Worm (Caenorhabditis elegans) whole organism, young adult: ENCODE data around the gene F59C12.3.
A peak's percentile ranks its signal among the peaks of the same experiment; 100 is the strongest.

Source experiments
- C17E4.6 ChIP-seq: fragments of 200-800 bp; sonication (Bioruptor generic); IDR thresholded peaks from 2 replicates; pipeline ENCODE4 v1.3.6; 2022; ENCODE audit warnings: missing genetic modification reagents, missing genetic modification characterization, missing compliant biosample characterization
- F10E7.11 ChIP-seq: sonication (generic microtip); optimal IDR thresholded peaks from 2 replicates; lab custom pipeline; 2017; ENCODE audit warnings: mild to moderate bottlenecking, missing genetic modification characterization, moderate library complexity, missing compliant biosample characterization
- F23B12.7 ChIP-seq: sonication (generic microtip); optimal IDR thresholded peaks from 2 replicates; lab custom pipeline; 2017; ENCODE audit warnings: missing genetic modification characterization, mild to moderate bottlenecking, missing compliant biosample characterization, antibody characterized with exemption, moderate library complexity; ENCODE audit not compliant: insufficient read depth
- F49E8.2 ChIP-seq: sonication (generic microtip); optimal IDR thresholded peaks from 3 replicates; lab custom pipeline; 2017; ENCODE audit warnings: missing genetic modification characterization, mild to moderate bottlenecking, missing compliant biosample characterization, antibody characterized with exemption, moderate library complexity; ENCODE audit not compliant: insufficient read depth
- K12H6.12 ChIP-seq: fragments of 200-800 bp; sonication (Bioruptor generic); optimal IDR thresholded peaks from 2 replicates; lab custom pipeline; 2018; ENCODE audit warnings: mild to moderate bottlenecking, missing genetic modification characterization, missing compliant biosample characterization
- T26A5.8 ChIP-seq: sonication (generic microtip); optimal IDR thresholded peaks from 2 replicates; lab custom pipeline; 2016; ENCODE audit warnings: missing genetic modification characterization, missing compliant biosample characterization
- ama-1 ChIP-seq, 3 experiments: fragments of 150-350 bp in 1 of 3; sonication (generic microtip) in 2 of 3; optimal IDR thresholded peaks; 2 replicates each; lab custom pipeline; 2014 to 2018; ENCODE audit warnings: missing biosample characterization in 2 of 3, missing genetic modification characterization in 2 of 3, missing genetic modification reagents in 2 of 3
- aptf-3 ChIP-seq: fragments of 200-800 bp; sonication (Bioruptor generic); IDR thresholded peaks from 2 replicates; pipeline ENCODE4 v1.3.6; 2022; ENCODE audit warnings: missing genetic modification characterization, missing compliant biosample characterization
- atf-7 ChIP-seq: sonication (generic microtip); optimal IDR thresholded peaks from 2 replicates; lab custom pipeline; 2017; ENCODE audit warnings: mild to moderate bottlenecking, missing genetic modification characterization, missing compliant biosample characterization
- attf-5 ChIP-seq: fragments of 200-800 bp; sonication (Bioruptor generic); optimal IDR thresholded peaks from 2 replicates; lab custom pipeline; 2018; ENCODE audit warnings: mild to moderate bottlenecking, missing genetic modification characterization, missing compliant biosample characterization
- attf-6 ChIP-seq: fragments of 200-800 bp; sonication (Bioruptor generic); IDR thresholded peaks from 2 replicates; pipeline ENCODE4 v1.3.6; 2022; ENCODE audit warnings: missing genetic modification reagents, missing genetic modification characterization, missing compliant biosample characterization
- bed-1 ChIP-seq: fragments of 200-800 bp; sonication (Bioruptor generic); IDR thresholded peaks from 2 replicates; pipeline ENCODE4 v1.3.6; 2022; ENCODE audit warnings: missing genetic modification reagents, missing genetic modification characterization, missing compliant biosample characterization
- ccch-3 ChIP-seq: fragments of 200-800 bp; sonication (Bioruptor generic); optimal IDR thresholded peaks from 2 replicates; lab custom pipeline; 2018; ENCODE audit warnings: mild to moderate bottlenecking, missing genetic modification characterization, missing compliant biosample characterization
- cebp-1 ChIP-seq, 2 experiments: fragments of 200-800 bp in 1 of 2; sonication (Bioruptor generic) in 1 of 2; sonication (generic microtip) in 1 of 2; IDR thresholded peaks in 1 of 2; optimal IDR thresholded peaks in 1 of 2; 2 replicates each; pipeline versions ENCODE4 v1.3.6 to Lab custom; 2017 to 2022; ENCODE audit warnings: missing compliant biosample characterization in 2 of 2, missing genetic modification characterization in 2 of 2, mild to moderate bottlenecking in 1 of 2, missing genetic modification reagents in 1 of 2, moderate library complexity in 1 of 2
- ceh-27 ChIP-seq: fragments of 200-800 bp; sonication (Bioruptor generic); optimal IDR thresholded peaks from 2 replicates; lab custom pipeline; 2018; ENCODE audit warnings: mild to moderate bottlenecking, missing genetic modification characterization, moderate library complexity, missing compliant biosample characterization
- ekl-4 ChIP-seq: fragments of 200-800 bp; sonication (Bioruptor generic); IDR thresholded peaks from 2 replicates; pipeline ENCODE4 v1.3.6; 2022; ENCODE audit warnings: missing genetic modification reagents, missing genetic modification characterization, missing compliant biosample characterization
- fkh-3 ChIP-seq: sonication (generic microtip); optimal IDR thresholded peaks from 2 replicates; lab custom pipeline; 2016; ENCODE audit warnings: mild to moderate bottlenecking, missing genetic modification characterization, missing compliant biosample characterization
- him-1 ChIP-seq: sonication (generic microtip); optimal IDR thresholded peaks from 2 replicates; lab custom pipeline; 2016; ENCODE audit warnings: missing genotype, missing genetic modification reagents, missing genetic modification characterization, missing compliant biosample characterization
- hmg-1.2 ChIP-seq: fragments of 200-800 bp; sonication (Bioruptor generic); IDR thresholded peaks from 2 replicates; pipeline ENCODE4 v1.3.6; 2022; ENCODE audit warnings: missing genetic modification reagents, missing genetic modification characterization, missing compliant biosample characterization
- hrde-1 ChIP-seq: sonication (generic microtip); optimal IDR thresholded peaks from 2 replicates; lab custom pipeline; 2016; ENCODE audit warnings: missing genetic modification characterization, mild to moderate bottlenecking, missing compliant biosample characterization, moderate library complexity, missing genotype, missing genetic modification reagents, borderline replicate concordance
- hsf-1 ChIP-seq: fragments of 200-800 bp; sonication (Bioruptor generic); IDR thresholded peaks from 2 replicates; pipeline ENCODE4 v1.3.6; 2022; ENCODE audit warnings: missing genetic modification reagents, missing genetic modification characterization, missing compliant biosample characterization
- lin-26 ChIP-seq: fragments of 200-800 bp; sonication (Bioruptor generic); IDR thresholded peaks from 2 replicates; pipeline ENCODE4 v1.3.6; 2022; ENCODE audit warnings: missing genetic modification reagents, missing genetic modification characterization, missing compliant biosample characterization
- lir-1 ChIP-seq: fragments of 200-800 bp; sonication (Bioruptor generic); conservative IDR thresholded peaks from 2 replicates; pipeline ENCODE4 v1.3.6; 2022; ENCODE audit warnings: missing genetic modification reagents, missing genetic modification characterization, missing compliant biosample characterization
- mcd-1 ChIP-seq: fragments of 200-800 bp; sonication (Bioruptor generic); IDR thresholded peaks from 2 replicates; pipeline ENCODE4 v1.3.6; 2022; ENCODE audit warnings: missing genetic modification reagents, missing genetic modification characterization, missing compliant biosample characterization
- mel-28 ChIP-seq: sonication (generic microtip); optimal IDR thresholded peaks from 2 replicates; lab custom pipeline; 2016; ENCODE audit warnings: borderline replicate concordance, mild to moderate bottlenecking, missing genetic modification characterization, missing compliant biosample characterization
- nhr-80 ChIP-seq: sonication (generic microtip); optimal IDR thresholded peaks from 2 replicates; lab custom pipeline; 2016; ENCODE audit warnings: missing genetic modification characterization, missing compliant biosample characterization
- pbrm-1 ChIP-seq: fragments of 200-800 bp; sonication (Bioruptor generic); IDR thresholded peaks from 2 replicates; pipeline ENCODE4 v1.3.6; 2022; ENCODE audit warnings: missing genetic modification reagents, missing genetic modification characterization, missing compliant biosample characterization
- pha-4 ChIP-seq: fragments of 150-350 bp; sonication (generic microtip); optimal IDR thresholded peaks from 2 replicates; lab custom pipeline; 2014; ENCODE audit warnings: missing biosample characterization, missing genetic modification reagents, missing genetic modification characterization
- rcor-1 ChIP-seq: fragments of 200-800 bp; sonication (Bioruptor generic); IDR thresholded peaks from 2 replicates; pipeline ENCODE4 v1.3.6; 2022; ENCODE audit warnings: missing genetic modification reagents, missing genetic modification characterization, missing compliant biosample characterization
- snpc-1.1 ChIP-seq: sonication (generic microtip); optimal IDR thresholded peaks from 2 replicates; lab custom pipeline; 2017; ENCODE audit warnings: missing genetic modification characterization, mild to moderate bottlenecking, missing compliant biosample characterization, antibody characterized with exemption, moderate library complexity, missing genotype, missing genetic modification reagents; ENCODE audit not compliant: insufficient read depth
- snpc-3.4 ChIP-seq: sonication (generic microtip); optimal IDR thresholded peaks from 2 replicates; lab custom pipeline; 2017; ENCODE audit warnings: missing genetic modification characterization, mild to moderate bottlenecking, missing compliant biosample characterization, antibody characterized with exemption, moderate library complexity, missing genotype, missing genetic modification reagents
- snpc-4 ChIP-seq, 5 experiments: fragments of 150-350 bp in 1 of 5; sonication (generic microtip) in 4 of 5; optimal IDR thresholded peaks; 2 replicates each; lab custom pipeline; 2014 to 2018; ENCODE audit warnings: missing genetic modification characterization in 5 of 5, missing biosample characterization in 3 of 5, antibody characterized with exemption in 2 of 5, mild to moderate bottlenecking in 2 of 5, missing compliant biosample characterization in 2 of 5, missing genotype in 2 of 5, moderate library complexity in 2 of 5, missing genetic modification reagents in 1 of 5
- tbp1 ChIP-seq: fragments of 200-800 bp; sonication (Bioruptor generic); optimal IDR thresholded peaks from 2 replicates; lab custom pipeline; 2018; ENCODE audit warnings: mild to moderate bottlenecking, missing genetic modification characterization, missing compliant biosample characterization
- unc-62 ChIP-seq: fragments of 150-350 bp; optimal IDR thresholded peaks from 2 replicates; lab custom pipeline; 2014; ENCODE audit warnings: missing biosample characterization, missing genetic modification reagents, missing genetic modification characterization
- zfh-2 ChIP-seq: fragments of 200-800 bp; sonication (Bioruptor generic); conservative IDR thresholded peaks from 2 replicates; pipeline ENCODE4 v1.3.6; 2022; ENCODE audit warnings: missing genetic modification reagents, missing genetic modification characterization, missing compliant biosample characterization
- zim-3 ChIP-seq: sonication (generic microtip); optimal IDR thresholded peaks from 2 replicates; lab custom pipeline; 2017; ENCODE audit warnings: mild to moderate bottlenecking, missing genetic modification characterization, moderate library complexity, missing compliant biosample characterization
- ztf-26 ChIP-seq: sonication (generic microtip); optimal IDR thresholded peaks from 2 replicates; lab custom pipeline; 2017; ENCODE audit warnings: missing genetic modification characterization, missing compliant biosample characterization
- ztf-6 ChIP-seq: fragments of 200-800 bp; sonication (Bioruptor generic); IDR thresholded peaks from 2 replicates; pipeline ENCODE4 v1.3.6; 2022; ENCODE audit warnings: missing genetic modification reagents, missing genetic modification characterization, missing compliant biosample characterization

Gene F59C12.3

DNA sequence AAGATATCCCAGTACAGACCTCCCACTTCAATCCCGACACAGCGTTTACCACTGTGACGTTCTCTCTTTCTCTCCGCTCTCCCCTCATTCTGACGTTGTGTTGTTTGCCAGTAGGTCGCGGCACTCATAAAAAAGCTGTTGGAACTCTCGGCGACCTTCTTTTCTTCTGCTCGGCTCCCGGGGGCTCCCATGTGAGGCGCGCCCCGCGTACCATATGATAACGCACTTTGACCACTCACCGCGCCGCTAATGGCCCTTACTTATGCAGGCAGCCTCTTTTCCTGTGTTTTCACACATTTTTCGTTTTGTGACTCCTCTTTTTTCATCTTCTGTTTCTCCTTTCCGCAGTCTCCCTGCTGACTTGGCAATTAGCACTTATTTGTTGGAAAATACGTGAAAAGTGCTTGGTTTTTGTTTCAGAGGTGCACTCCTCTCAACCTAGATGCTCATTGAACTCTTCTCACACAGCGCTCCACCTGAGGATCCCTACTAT, 30.0 kb downstream of the F59C12.3 start, which contains the start of gene ser-1:
Gene ser-1 (plus strand): TSS at position 443 of the 493 bp plus-strand sequence.
- TF ChIP-seq zfh-2 (GFP tag; lab: Robert Waterston, UW) (peak; percentile 65), unc-62 (GFP tag; lab: Kevin White, UChicago) (no peak)

DNA sequence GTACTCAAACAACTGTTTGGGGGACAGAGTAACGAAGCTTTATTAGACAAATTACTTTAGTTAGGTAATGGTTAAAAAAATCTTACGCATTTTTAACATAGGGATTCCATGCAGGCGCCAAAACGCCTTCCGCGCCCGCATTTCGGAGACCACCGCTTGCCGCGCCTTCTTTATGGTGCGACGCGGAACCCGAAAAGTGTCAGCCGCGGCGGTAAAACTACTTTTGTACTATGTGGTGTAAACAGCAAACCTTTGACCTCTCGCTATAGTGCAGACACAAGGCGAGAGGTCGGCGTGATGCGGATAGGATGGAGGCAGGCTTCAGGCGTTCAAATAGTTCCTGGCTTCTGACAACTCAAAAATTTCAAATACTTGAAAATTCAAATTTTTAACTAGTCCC, 34.1 kb downstream of the F59C12.3 start:
- TF ChIP-seq snpc-4 (GFP tag; optimal IDR thresholded peaks at IDR 0.05; lab: Kevin White, UChicago) = peak; percentile 74
- peak in 3 of 4 experiments; percentile 48 to 89 (median 83) for TF ChIP-seq snpc-4 (tag; optimal IDR thresholded peaks at IDR 0.05; lab: Kevin White, UChicago)
- TF ChIP-seq F49E8.2 = no peak
- TF ChIP-seq snpc-1.1 (tag; lab: Kevin White, UChicago) = peak; percentile 77
- peak; percentile 32; the same call in 1 of the 2 replicates for TF ChIP-seq hmg-1.2 (GFP tag; lab: Robert Waterston, UW)

DNA sequence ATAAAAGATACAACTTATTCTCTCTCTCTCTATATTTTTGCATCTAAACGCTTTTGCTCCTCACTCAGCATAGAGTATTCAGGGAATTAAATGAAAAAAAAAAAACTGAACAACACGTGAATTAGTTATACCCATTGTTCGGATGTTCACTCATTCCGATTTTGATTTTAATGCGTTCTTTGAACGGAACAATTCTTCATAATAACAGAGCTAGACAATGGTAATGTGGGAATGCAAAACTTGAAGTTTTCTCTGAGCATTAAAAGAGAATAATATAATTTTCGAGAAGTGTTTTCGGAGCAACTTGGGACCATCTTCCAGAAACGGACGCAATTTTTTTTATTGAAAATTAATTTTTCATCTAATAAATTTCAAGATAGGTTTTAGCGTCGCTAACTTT, 35.0 kb downstream of the F59C12.3 start:
- TF ChIP-seq K12H6.12 (no peak), lir-1 (no peak), pha-4 (no peak), ccch-3 (GFP tag; lab: Kevin White, UChicago) (no peak), ama-1 (optimal IDR thresholded peaks at IDR 0.05; lab: Kevin White, UChicago) (no peak), ama-1 (GFP tag; optimal IDR thresholded peaks at IDR 0.05; lab: Kevin White, UChicago) (no peak), mcd-1 (GFP tag; lab: Robert Waterston, UW) (no peak), snpc-3.4 (tag; lab: Kevin White, UChicago) (no peak), ceh-27 (no peak), lin-26 (GFP tag; lab: Robert Waterston, UW) (no peak), cebp-1 (GFP tag; IDR thresholded peaks at IDR 0.05; lab: Robert Waterston, UW) (no peak), cebp-1 (tag; optimal IDR thresholded peaks at IDR 0.05; lab: Kevin White, UChicago) (no peak), hsf-1 (GFP tag; lab: Robert Waterston, UW) (no peak), fkh-3 (no peak), bed-1 (GFP tag; lab: Robert Waterston, UW) (no peak), hrde-1 (tag; lab: Kevin White, UChicago) (no peak), C17E4.6 (GFP tag; lab: Robert Waterston, UW) (no peak)

DNA sequence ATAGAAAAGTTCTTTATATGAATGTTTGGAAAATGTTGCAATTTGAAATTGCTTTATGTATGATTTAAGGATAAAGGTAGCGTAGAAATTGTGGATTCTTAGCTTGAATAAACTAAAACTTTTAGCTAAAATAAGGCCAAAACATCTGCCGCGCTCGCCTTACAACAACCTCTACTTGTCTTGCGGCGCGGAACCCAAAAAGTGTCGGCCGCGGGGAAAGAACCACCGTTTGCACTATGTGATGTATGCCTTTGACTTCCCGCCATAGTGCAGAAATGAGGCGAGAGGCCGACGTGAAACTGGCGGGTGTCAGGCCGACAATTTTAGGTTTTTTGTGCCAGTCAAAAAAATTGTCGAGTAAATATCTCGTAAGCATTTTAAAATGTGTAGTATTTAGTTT, 37.4 kb downstream of the F59C12.3 start:
- no peak for TF ChIP-seq nhr-80 (tag; lab: Kevin White, UChicago)
- no peak for TF ChIP-seq snpc-4 (GFP tag; optimal IDR thresholded peaks at IDR 0.05; lab: Kevin White, UChicago)
- TF ChIP-seq snpc-4 (tag; optimal IDR thresholded peaks at IDR 0.05; lab: Kevin White, UChicago) = peak in 2 of 4 experiments; percentile 1 to 72
- no peak for TF ChIP-seq ztf-6 (GFP tag; lab: Robert Waterston, UW)
- TF ChIP-seq mel-28 (tag; lab: Kevin White, UChicago) = no peak
- TF ChIP-seq attf-5 = no peak
- TF ChIP-seq, all 124 proteins: peak for 1

DNA sequence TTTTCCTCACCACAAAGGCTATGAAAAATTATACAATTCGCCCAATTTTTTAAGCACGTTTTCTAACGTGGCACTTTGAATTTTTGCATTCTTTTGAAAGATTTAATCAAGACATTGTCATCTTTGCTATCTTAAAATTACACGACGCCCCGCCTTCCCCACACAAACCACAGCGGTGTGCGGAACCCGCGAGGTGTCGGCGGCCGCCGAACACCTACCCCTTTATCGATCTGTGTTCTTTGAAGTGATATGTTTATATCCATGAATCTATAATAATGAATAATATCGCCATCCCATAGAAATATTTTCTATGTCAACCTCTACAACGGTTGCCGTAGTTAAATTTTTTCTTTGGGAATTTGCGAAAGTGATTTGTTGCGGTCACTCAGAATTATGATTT, 43.0 kb downstream of the F59C12.3 start:
- TF ChIP-seq snpc-3.4 (tag; lab: Kevin White, UChicago) = peak; percentile 89
- peak; percentile 25; the same call in 1 of the 2 replicates for TF ChIP-seq pbrm-1 (GFP tag; lab: Robert Waterston, UW)
- 0 out of 2 replicates have a peak, but pooled peaks have one; percentile 10 for TF ChIP-seq ekl-4 (GFP tag; lab: Robert Waterston, UW)
- peak; percentile 47 for TF ChIP-seq him-1
- TF ChIP-seq snpc-4 (GFP tag; optimal IDR thresholded peaks at IDR 0.05; lab: Kevin White, UChicago) = peak; percentile 92
- peak; percentile 88 to 97 (median 92) for TF ChIP-seq snpc-4 (tag; optimal IDR thresholded peaks at IDR 0.05; lab: Kevin White, UChicago)
- TF ChIP-seq aptf-3 (GFP tag; lab: Robert Waterston, UW) = no peak
- peak; percentile 63; the same call in 1 of the 2 replicates for TF ChIP-seq attf-6 (GFP tag; lab: Robert Waterston, UW)
- TF ChIP-seq zim-3 = no peak
- no peak for TF ChIP-seq ztf-26 (tag; lab: Kevin White, UChicago)
- TF ChIP-seq F10E7.11 (tag; lab: Kevin White, UChicago) = no peak
- TF ChIP-seq rcor-1 = 0 out of 2 replicates have a peak, but pooled peaks have one; percentile 9
- TF ChIP-seq T26A5.8 = no peak
- no peak for TF ChIP-seq atf-7 (tag; lab: Kevin White, UChicago)
- TF ChIP-seq hmg-1.2 (GFP tag; lab: Robert Waterston, UW) = peak; percentile 68; the same call in 1 of the 2 replicates
- TF ChIP-seq F23B12.7 (tag; lab: Kevin White, UChicago) = no peak
- TF ChIP-seq tbp1 (GFP tag; lab: Kevin White, UChicago) = peak; percentile 58
